Fruit fly (Drosophila melanogaster) whole organism, prepupa: Measurements from ENCODE around the gene Ube3a.

ENCODE experiments used
- CG11902 ChIP-seq: fragments of 200-800 bp; sonication (Bioruptor generic); optimal IDR thresholded peaks from 3 replicates; lab custom pipeline; 2016; ENCODE audit warnings: missing biosample characterization, missing genetic modification characterization
- CG16779 ChIP-seq: fragments of 200-800 bp; sonication (Bioruptor generic); optimal IDR thresholded peaks from 3 replicates; lab custom pipeline; 2017; ENCODE audit warnings: missing biosample characterization, mild to moderate bottlenecking, missing genetic modification characterization
- CG6276 ChIP-seq: fragments of 200-800 bp; sonication (Bioruptor generic); optimal IDR thresholded peaks from 2 replicates; lab custom pipeline; 2017; ENCODE audit warnings: missing biosample characterization, mild to moderate bottlenecking, missing genetic modification characterization
- CG6854 ChIP-seq: fragments of 200-800 bp; sonication (Bioruptor generic); optimal IDR thresholded peaks from 2 replicates; lab custom pipeline; 2017; ENCODE audit warnings: missing biosample characterization, mild to moderate bottlenecking, missing genetic modification characterization
- Eip78C ChIP-seq: fragments of 200-800 bp; sonication (Bioruptor generic); peaks from one replicate; lab custom pipeline; 2016; ENCODE audit warnings: missing biosample characterization, missing genetic modification characterization
- Hr38 ChIP-seq: sonication (Bioruptor generic); optimal IDR thresholded peaks from 2 replicates; lab custom pipeline; 2016; ENCODE audit warnings: missing biosample characterization, missing genetic modification characterization
- Hr39 ChIP-seq: fragments of 200-800 bp; sonication (Bioruptor generic); optimal IDR thresholded peaks from 2 replicates; lab custom pipeline; 2016; ENCODE audit warnings: missing biosample characterization, missing genetic modification characterization
- Lpt ChIP-seq: fragments of 200-800 bp; sonication (Bioruptor generic); optimal IDR thresholded peaks from 3 replicates; lab custom pipeline; 2016; ENCODE audit warnings: missing biosample characterization, missing genetic modification characterization
- Met ChIP-seq: fragments of 200-800 bp; sonication (Bioruptor generic); optimal IDR thresholded peaks from 3 replicates; lab custom pipeline; 2016; ENCODE audit warnings: missing biosample characterization, missing genetic modification characterization
- Sox102F ChIP-seq: fragments of 200-800 bp; sonication (Bioruptor generic); optimal IDR thresholded peaks from 2 replicates; lab custom pipeline; 2016; ENCODE audit warnings: missing biosample characterization, mild to moderate bottlenecking, missing genetic modification characterization
- fd59A ChIP-seq: fragments of 200-800 bp; sonication (Bioruptor generic); optimal IDR thresholded peaks from 2 replicates; lab custom pipeline; 2017; ENCODE audit warnings: missing biosample characterization, mild to moderate bottlenecking, missing genetic modification characterization, missing genetic modification reagents
- net ChIP-seq: fragments of 200-800 bp; sonication (Bioruptor generic); optimal IDR thresholded peaks from 3 replicates; lab custom pipeline; 2016; ENCODE audit warnings: missing biosample characterization, missing genetic modification characterization

DNA sequence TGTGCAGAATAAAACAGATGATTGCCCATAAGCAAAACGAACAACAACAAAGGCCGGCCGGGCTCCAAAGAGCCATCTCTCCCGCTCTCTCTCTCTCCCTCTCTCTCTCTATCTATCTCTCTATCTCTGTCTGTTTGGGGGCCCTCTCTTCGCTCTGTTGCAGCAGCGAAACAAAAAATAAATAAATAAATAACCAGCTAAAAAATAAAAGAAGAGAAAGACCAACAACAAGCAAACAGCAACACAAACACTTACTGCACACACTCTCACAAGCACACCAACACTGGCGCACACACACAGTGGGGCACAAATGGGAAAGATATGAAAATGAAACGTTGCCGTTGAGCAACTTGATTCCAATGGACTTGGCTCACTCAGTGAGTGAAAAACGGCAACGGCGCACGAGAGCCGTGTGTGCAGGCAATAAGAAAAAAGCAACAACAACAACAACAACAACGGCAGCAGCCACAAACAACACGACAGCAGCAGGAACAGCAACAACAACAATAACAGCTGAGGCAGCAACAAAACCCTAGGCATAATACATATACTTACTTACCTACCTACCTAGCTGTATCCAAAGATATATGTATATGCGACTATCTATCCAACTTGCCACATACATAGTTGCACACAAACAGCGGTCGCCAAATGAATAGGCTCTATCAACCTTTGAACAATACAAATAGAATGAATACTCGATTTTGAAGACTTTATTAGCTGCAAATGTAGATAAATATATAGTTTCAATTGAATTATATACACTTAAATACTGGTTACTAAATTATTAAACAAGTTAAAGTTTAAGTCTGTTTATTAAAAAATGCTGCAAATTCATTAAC is 35.9 kb upstream of the Ube3a start:
- TF ChIP-seq Sox102F (peak; percentile 94), CG6854 (GFP tag; lab: Kevin White, UChicago) (peak; percentile 99), Eip78C (GFP tag; lab: Kevin White, UChicago) (peak; percentile 97), CG16779 (tag; lab: Kevin White, UChicago) (peak; percentile 99), Hr38 (peak; percentile 38), Hr39 (GFP tag; lab: Kevin White, UChicago) (peak; percentile 40), fd59A (GFP tag; lab: Kevin White, UChicago) (peak; percentile 91), Met (GFP tag; lab: Kevin White, UChicago) (peak; percentile 85), CG11902 (GFP tag; lab: Kevin White, UChicago) (no peak), Lpt (peak; percentile 99), CG6276 (GFP tag; lab: Kevin White, UChicago) (peak; percentile 100), net (GFP tag; lab: Kevin White, UChicago) (peak; percentile 98)
